Fruit fly (Drosophila melanogaster) whole organism, embryonic: ENCODE measurements around the gene Kdm5.

ENCODE experiments used
- Hr51 ChIP-seq, 2 experiments: fragments of 200-800 bp; sonication (Bioruptor generic); optimal IDR thresholded peaks; 2 replicates in 1 of 2; 3 replicates in 1 of 2; lab custom pipeline; 2016 to 2018; ENCODE audit warnings: missing biosample characterization in 2 of 2, missing genetic modification characterization in 2 of 2, mild to moderate bottlenecking in 1 of 2, moderate library complexity in 1 of 2
- Ptx1 ChIP-seq: fragments of 200-800 bp; sonication (Bioruptor generic); IDR thresholded peaks from 2 replicates; pipeline ENCODE4 v1.3.6; 2022; ENCODE audit warnings: missing biosample characterization, missing genetic modification characterization
- ash1 ChIP-seq: fragments of 200-800 bp; sonication (Bioruptor generic); optimal IDR thresholded peaks from 2 replicates; lab custom pipeline; 2018; ENCODE audit warnings: missing biosample characterization, mild to moderate bottlenecking, missing genetic modification characterization
- gt ChIP-seq: fragments of 200-800 bp; sonication (Bioruptor generic); IDR thresholded peaks from 2 replicates; pipeline ENCODE4 v1.3.6; 2022; ENCODE audit warnings: missing biosample characterization, missing genetic modification characterization
- ham ChIP-seq: fragments of 200-800 bp; sonication (Bioruptor generic); IDR thresholded peaks from 2 replicates; pipeline ENCODE4 v1.3.6; 2022; ENCODE audit warnings: missing biosample characterization, missing genetic modification characterization
- kni ChIP-seq: fragments of 200-800 bp; sonication (Bioruptor generic); optimal IDR thresholded peaks from 3 replicates; lab custom pipeline; 2017; ENCODE audit warnings: mild to moderate bottlenecking, missing biosample characterization, missing genetic modification reagents, missing genetic modification characterization
- lab ChIP-seq: fragments of 200-800 bp; sonication (Bioruptor generic); optimal IDR thresholded peaks from 3 replicates; lab custom pipeline; 2017; ENCODE audit warnings: missing biosample characterization, missing genetic modification characterization, mild to moderate bottlenecking, moderate library complexity, missing genetic modification reagents
- pros ChIP-seq: fragments of 200-800 bp; sonication (Bioruptor generic); optimal IDR thresholded peaks from 3 replicates; lab custom pipeline; 2019; ENCODE audit warnings: missing biosample characterization, mild to moderate bottlenecking, missing genetic modification characterization, moderate library complexity
- yki ChIP-seq: fragments of >200 bp; optimal IDR thresholded peaks from 3 replicates; lab custom pipeline; 2018

DNA sequence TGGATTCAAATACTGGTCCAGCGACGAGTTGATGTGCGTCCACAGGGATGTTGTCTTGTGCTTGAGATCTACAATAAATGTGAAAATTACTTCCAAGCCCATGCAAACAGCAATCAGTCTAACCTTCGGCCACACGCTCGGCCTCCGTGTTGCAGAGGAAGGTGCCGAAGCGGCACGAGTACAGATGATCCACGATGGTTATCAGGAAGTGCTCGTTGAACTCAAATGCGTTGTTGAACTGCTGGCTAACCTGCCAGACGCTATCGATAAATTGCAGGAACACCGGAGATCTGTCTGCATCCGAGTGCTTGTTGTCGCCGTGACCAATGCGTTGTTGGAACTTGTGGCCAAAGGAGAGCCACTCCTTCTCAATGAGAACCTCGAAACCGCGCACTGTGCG is 35.9 kb upstream of the Kdm5 start:
- TF ChIP-seq ash1 (GFP tag; lab: Kevin White, UChicago) (no peak), ham (no peak), Hr51 (GFP tag; optimal IDR thresholded peaks at IDR 0.05; lab: Kevin White, UChicago) (no peak), Ptx1 (GFP tag; lab: Robert Waterston, UW) (no peak), kni (GFP tag; lab: Kevin White, UChicago) (no peak), yki (lab: Kevin White, UChicago) (no peak), pros (GFP tag; lab: Kevin White, UChicago) (no peak), gt (GFP tag; lab: Robert Waterston, UW) (no peak), lab (GFP tag; lab: Kevin White, UChicago) (no peak)
